Fruit fly (Drosophila melanogaster) whole organism, embryonic: ENCODE measurements around the gene CG14958.

Source experiments
- CG1233 ChIP-seq: fragments of 200-800 bp; sonication (Bioruptor generic); optimal IDR thresholded peaks from 4 replicates; lab custom pipeline; 2018; ENCODE audit warnings: missing biosample characterization, mild to moderate bottlenecking, missing genetic modification characterization
- CG12942 ChIP-seq: fragments of 200-800 bp; sonication (Bioruptor generic); optimal IDR thresholded peaks from 3 replicates; lab custom pipeline; 2016; ENCODE audit warnings: missing biosample characterization, missing genetic modification characterization
- CG13287 ChIP-seq: fragments of 200-800 bp; sonication (Bioruptor generic); IDR thresholded peaks from 2 replicates; pipeline ENCODE4 v1.3.6; 2022; ENCODE audit warnings: missing biosample characterization, missing genetic modification characterization; ENCODE audit not compliant: partially characterized antibody
- CG13894 ChIP-seq: fragments of 200-800 bp; sonication (Bioruptor generic); optimal IDR thresholded peaks from 3 replicates; lab custom pipeline; 2018; ENCODE audit warnings: missing biosample characterization, mild to moderate bottlenecking, missing genetic modification characterization, moderate library complexity
- CG14014 ChIP-seq: fragments of 200-800 bp; sonication (Bioruptor generic); IDR thresholded peaks from 2 replicates; pipeline ENCODE4 v1.3.6; 2022; ENCODE audit warnings: missing biosample characterization, missing genetic modification characterization
- CG15514 ChIP-seq: fragments of 200-800 bp; sonication (Bioruptor generic); optimal IDR thresholded peaks from 3 replicates; lab custom pipeline; 2017; ENCODE audit warnings: missing biosample characterization, missing genetic modification characterization, mild to moderate bottlenecking, moderate library complexity, missing genetic modification reagents
- CG16815 ChIP-seq: fragments of 200-800 bp; sonication (Bioruptor generic); optimal IDR thresholded peaks from 3 replicates; lab custom pipeline; 2017; ENCODE audit warnings: missing biosample characterization, mild to moderate bottlenecking, missing genetic modification characterization
- CG17385 ChIP-seq: fragments of 200-800 bp; sonication (Bioruptor generic); optimal IDR thresholded peaks from 3 replicates; lab custom pipeline; 2018; ENCODE audit warnings: missing biosample characterization, mild to moderate bottlenecking, missing genetic modification characterization
- CG17912 ChIP-seq: fragments of 200-800 bp; sonication (Bioruptor generic); optimal IDR thresholded peaks from 2 replicates; lab custom pipeline; 2018; ENCODE audit warnings: missing biosample characterization, mild to moderate bottlenecking, missing genetic modification characterization
- CG18764 ChIP-seq: fragments of 200-800 bp; sonication (Bioruptor generic); optimal IDR thresholded peaks from 3 replicates; lab custom pipeline; 2016; ENCODE audit warnings: missing biosample characterization, missing genetic modification characterization
- CG2678 ChIP-seq: fragments of 200-800 bp; sonication (Bioruptor generic); optimal IDR thresholded peaks from 3 replicates; lab custom pipeline; 2019; ENCODE audit warnings: missing biosample characterization, mild to moderate bottlenecking, missing genetic modification characterization, moderate library complexity
- CG30020 ChIP-seq: fragments of 200-800 bp; optimal IDR thresholded peaks from 2 replicates; lab custom pipeline; 2019; ENCODE audit warnings: missing biosample characterization, mild to moderate bottlenecking, missing genetic modification characterization, moderate library complexity
- CG3281 ChIP-seq: fragments of 200-800 bp; sonication (Bioruptor generic); optimal IDR thresholded peaks from 3 replicates; lab custom pipeline; 2017; ENCODE audit warnings: missing biosample characterization, mild to moderate bottlenecking, missing genetic modification characterization
- CG4360 ChIP-seq: fragments of 200-800 bp; sonication (Bioruptor generic); IDR thresholded peaks from 2 replicates; pipeline ENCODE4 v1.3.6; 2022; ENCODE audit warnings: missing biosample characterization, missing genetic modification characterization
- CG4404 ChIP-seq: fragments of 200-800 bp; sonication (Bioruptor generic); IDR thresholded peaks from 2 replicates; pipeline ENCODE4 v1.3.6; 2022; ENCODE audit warnings: missing biosample characterization, missing genetic modification characterization
- CG6254 ChIP-seq: fragments of 200-800 bp; sonication (Bioruptor generic); optimal IDR thresholded peaks from 3 replicates; lab custom pipeline; 2017; ENCODE audit warnings: mild to moderate bottlenecking, missing biosample characterization, missing genetic modification reagents, missing genetic modification characterization
- CG6791 ChIP-seq: fragments of 200-800 bp; sonication (Bioruptor generic); IDR thresholded peaks from 3 replicates; pipeline ENCODE4 v1.3.6; 2022; ENCODE audit warnings: missing biosample characterization, missing genetic modification characterization; ENCODE audit not compliant: partially characterized antibody
- CG7786 ChIP-seq: fragments of 200-800 bp; sonication (Bioruptor generic); optimal IDR thresholded peaks from 2 replicates; lab custom pipeline; 2016; ENCODE audit warnings: missing biosample characterization, missing genetic modification characterization
- CG9215 ChIP-seq: fragments of 200-800 bp; sonication (Bioruptor generic); IDR thresholded peaks from 2 replicates; pipeline ENCODE4 v1.3.6; 2022; ENCODE audit warnings: missing biosample characterization, missing genetic modification characterization
- CG9876 ChIP-seq: fragments of 200-800 bp; sonication (Bioruptor generic); optimal IDR thresholded peaks from 2 replicates; lab custom pipeline; 2016; ENCODE audit warnings: missing biosample characterization, missing genetic modification characterization
- D19B ChIP-seq: fragments of 200-800 bp; sonication (Bioruptor generic); optimal IDR thresholded peaks from 2 replicates; lab custom pipeline; 2017; ENCODE audit warnings: missing biosample characterization, mild to moderate bottlenecking, missing genetic modification characterization
- Dad ChIP-seq: fragments of 200-800 bp; sonication (Bioruptor generic); optimal IDR thresholded peaks from 3 replicates; lab custom pipeline; 2016; ENCODE audit warnings: missing biosample characterization, missing genetic modification characterization
- Elba2 ChIP-seq: fragments of 200-800 bp; sonication (Bioruptor generic); optimal IDR thresholded peaks from 3 replicates; lab custom pipeline; 2016; ENCODE audit warnings: missing biosample characterization, missing genetic modification characterization
- HLH4C ChIP-seq: fragments of 200-800 bp; sonication (Bioruptor generic); IDR thresholded peaks from 3 replicates; pipeline ENCODE4 v1.3.6; 2022; ENCODE audit warnings: missing biosample characterization, missing genetic modification characterization; ENCODE audit not compliant: partially characterized antibody
- Hmx ChIP-seq: fragments of 200-800 bp; sonication (Bioruptor generic); optimal IDR thresholded peaks from 2 replicates; lab custom pipeline; 2016; ENCODE audit warnings: missing biosample characterization, missing genetic modification characterization
- Max ChIP-seq: fragments of 200-800 bp; sonication (Bioruptor generic); optimal IDR thresholded peaks from 2 replicates; lab custom pipeline; 2016; ENCODE audit warnings: missing biosample characterization, mild to moderate bottlenecking, missing genetic modification characterization
- Mrtf ChIP-seq: fragments of 200-800 bp; sonication (Bioruptor generic); IDR thresholded peaks from 3 replicates; pipeline ENCODE4 v1.3.6; 2022; ENCODE audit warnings: missing biosample characterization, missing genetic modification characterization
- Nf-YC ChIP-seq: fragments of 200-800 bp; optimal IDR thresholded peaks from 3 replicates; lab custom pipeline; 2019; ENCODE audit warnings: missing biosample characterization, mild to moderate bottlenecking, missing genetic modification characterization, moderate library complexity
- Sin3A ChIP-seq: fragments of >200 bp; optimal IDR thresholded peaks from 2 replicates; lab custom pipeline; 2018
- Sry-δ ChIP-seq: fragments of 200-800 bp; sonication (Bioruptor generic); optimal IDR thresholded peaks from 2 replicates; lab custom pipeline; 2016; ENCODE audit warnings: missing biosample characterization, missing genetic modification characterization
- TFAM ChIP-seq: fragments of 200-800 bp; sonication (Bioruptor generic); optimal IDR thresholded peaks from 2 replicates; lab custom pipeline; 2017; ENCODE audit warnings: missing biosample characterization, missing genetic modification characterization, inconsistent platforms
- YL-1 ChIP-seq: fragments of 200-800 bp; sonication (Bioruptor generic); optimal IDR thresholded peaks from 3 replicates; lab custom pipeline; 2017; ENCODE audit warnings: missing biosample characterization, mild to moderate bottlenecking, missing genetic modification characterization
- al ChIP-seq: fragments of 200-800 bp; sonication (Bioruptor generic); IDR thresholded peaks from 2 replicates; pipeline ENCODE4 v1.3.6; 2022; ENCODE audit warnings: missing biosample characterization, missing genetic modification characterization
- caup ChIP-seq: fragments of 200-800 bp; sonication (Bioruptor generic); optimal IDR thresholded peaks from 3 replicates; lab custom pipeline; 2017; ENCODE audit warnings: missing biosample characterization, mild to moderate bottlenecking, missing genetic modification characterization, moderate library complexity; ENCODE audit not compliant: severe bottlenecking
- cg ChIP-seq: fragments of 200-800 bp; sonication (Bioruptor generic); optimal IDR thresholded peaks from 3 replicates; lab custom pipeline; 2019; ENCODE audit warnings: missing biosample characterization, mild to moderate bottlenecking, missing genetic modification characterization, moderate library complexity
- cwo ChIP-seq: fragments of 200-800 bp; sonication (Bioruptor generic); optimal IDR thresholded peaks from 3 replicates; lab custom pipeline; 2017; ENCODE audit warnings: missing biosample characterization, missing genetic modification characterization, mild to moderate bottlenecking, moderate library complexity, missing genetic modification reagents
- danr ChIP-seq: fragments of 200-800 bp; sonication (Bioruptor generic); IDR thresholded peaks from 2 replicates; pipeline ENCODE4 v1.3.6; 2022; ENCODE audit warnings: missing biosample characterization, missing genetic modification characterization
- eve ChIP-seq, 2 experiments: fragments of >200 bp; optimal IDR thresholded peaks; 2 replicates each; lab custom pipeline; 2017; ENCODE audit warnings: missing biosample characterization in 2 of 2, missing genetic modification characterization in 2 of 2
- hth ChIP-seq: fragments of >200 bp; optimal IDR thresholded peaks from 2 replicates; lab custom pipeline; 2017; ENCODE audit warnings: inconsistent platforms
- insv ChIP-seq, 2 experiments: fragments of 200-800 bp; sonication (Bioruptor generic); optimal IDR thresholded peaks; 3 replicates each; lab custom pipeline; 2016 to 2018; ENCODE audit warnings: missing biosample characterization in 2 of 2, missing genetic modification characterization in 2 of 2
- jing ChIP-seq: fragments of 200-800 bp; sonication (Bioruptor generic); optimal IDR thresholded peaks from 2 replicates; lab custom pipeline; 2018; ENCODE audit warnings: missing biosample characterization, mild to moderate bottlenecking, missing genetic modification characterization
- kay ChIP-seq: fragments of 200-800 bp; sonication (Bioruptor generic); optimal IDR thresholded peaks from 2 replicates; lab custom pipeline; 2016; ENCODE audit warnings: missing biosample characterization, missing genetic modification characterization
- ken ChIP-seq: fragments of 200-800 bp; sonication (Bioruptor generic); IDR thresholded peaks from 3 replicates; pipeline ENCODE4 v1.3.6; 2022; ENCODE audit warnings: missing biosample characterization, missing genetic modification characterization
- luna ChIP-seq: fragments of 200-800 bp; sonication (Bioruptor generic); optimal IDR thresholded peaks from 2 replicates; lab custom pipeline; 2016; ENCODE audit warnings: missing biosample characterization, missing genetic modification characterization
- ranshi ChIP-seq: fragments of 200-800 bp; sonication (Bioruptor generic); IDR thresholded peaks from 2 replicates; pipeline ENCODE4 v1.3.6; 2022; ENCODE audit warnings: missing biosample characterization, missing genetic modification characterization
- slbo ChIP-seq: fragments of 200-800 bp; sonication (Bioruptor generic); IDR thresholded peaks from 2 replicates; pipeline ENCODE4 v1.3.6; 2022; ENCODE audit warnings: missing biosample characterization, missing genetic modification characterization
- sob ChIP-seq: fragments of 200-800 bp; sonication (Bioruptor generic); IDR thresholded peaks from 2 replicates; pipeline ENCODE4 v1.3.6; 2022; ENCODE audit warnings: missing biosample characterization, missing genetic modification characterization
- tin ChIP-seq: fragments of 200-800 bp; sonication (Bioruptor generic); optimal IDR thresholded peaks from 3 replicates; lab custom pipeline; 2016; ENCODE audit warnings: missing biosample characterization, missing genetic modification characterization
- tio ChIP-seq: fragments of 200-800 bp; sonication (Bioruptor generic); optimal IDR thresholded peaks from 2 replicates; lab custom pipeline; 2017; ENCODE audit warnings: missing biosample characterization, missing genetic modification characterization, inconsistent platforms
- wdn ChIP-seq: fragments of 200-800 bp; sonication (Bioruptor generic); IDR thresholded peaks from 2 replicates; pipeline ENCODE4 v1.3.6; 2022; ENCODE audit warnings: missing biosample characterization, missing genetic modification characterization
- yki ChIP-seq: fragments of >200 bp; optimal IDR thresholded peaks from 3 replicates; lab custom pipeline; 2018
- zfh2 ChIP-seq: fragments of 200-800 bp; sonication (Bioruptor generic); optimal IDR thresholded peaks from 2 replicates; lab custom pipeline; 2016; ENCODE audit warnings: missing biosample characterization, missing genetic modification characterization

CG14958 gene

dm6 chr3L:3192912-3193311 is 3.1 kb downstream of the CG14958 start, which contains the start of gene Hsp83 (continued):
- TF ChIP-seq CG9215 (GFP tag; lab: Robert Waterston, UW) (peak; percentile 60), CG4360 (GFP tag; lab: Robert Waterston, UW) (peak; percentile 74), kay (GFP tag; lab: Kevin White, UChicago) (peak; percentile 63), CG16815 (GFP tag; lab: Kevin White, UChicago) (peak; percentile 79), Elba2 (GFP tag; lab: Kevin White, UChicago) (peak; percentile 68), CG3281 (GFP tag; lab: Kevin White, UChicago) (peak; percentile 99), CG4404 (GFP tag; lab: Robert Waterston, UW) (peak; percentile 26; the same call in 1 of the 2 replicates), Mrtf (peak; percentile 78; the same call in 2 of the 3 replicates), CG13287 (GFP tag; lab: Robert Waterston, UW) (no peak), Hmx (GFP tag; lab: Kevin White, UChicago) (peak; percentile 39), ranshi (GFP tag; lab: Robert Waterston, UW) (peak; percentile 92), insv (GFP tag; optimal IDR thresholded peaks at IDR 0.05; lab: Kevin White, UChicago) (peak in 1 of 2 experiments; percentile 89), ken (GFP tag; lab: Robert Waterston, UW) (peak; percentile 92), jing (GFP tag; lab: Kevin White, UChicago) (peak; percentile 79), Dad (GFP tag; lab: Kevin White, UChicago) (peak; percentile 95), al (GFP tag; lab: Robert Waterston, UW) (peak; percentile 70), CG30020 (tag; lab: Kevin White, UChicago) (peak; percentile 48), slbo (GFP tag; lab: Robert Waterston, UW) (peak; percentile 84), luna (GFP tag; lab: Kevin White, UChicago) (peak; percentile 91), CG1233 (GFP tag; lab: Kevin White, UChicago) (peak; percentile 98), CG15514 (GFP tag; lab: Kevin White, UChicago) (no peak), hth (lab: Kevin White, UChicago) (no peak), CG9876 (GFP tag; lab: Kevin White, UChicago) (peak; percentile 89), Max (GFP tag; lab: Kevin White, UChicago) (peak; percentile 87), Sin3A (lab: Kevin White, UChicago) (no peak), tin (peak; percentile 88), zfh2 (GFP tag; lab: Kevin White, UChicago) (peak; percentile 81), CG6791 (GFP tag; lab: Robert Waterston, UW) (peak; percentile 23; the same call in 1 of the 3 replicates), CG2678 (tag; lab: Kevin White, UChicago) (peak; percentile 91), Sry-δ (GFP tag; lab: Kevin White, UChicago) (no peak), CG17385 (GFP tag; lab: Kevin White, UChicago) (peak; percentile 96), caup (GFP tag; lab: Kevin White, UChicago) (peak; percentile 100), CG7786 (GFP tag; lab: Kevin White, UChicago) (peak; percentile 89), tio (GFP tag; lab: Kevin White, UChicago) (peak; percentile 75), CG14014 (GFP tag; lab: Robert Waterston, UW) (peak; percentile 90), TFAM (GFP tag; lab: Kevin White, UChicago) (peak; percentile 89), YL-1 (GFP tag; lab: Kevin White, UChicago) (peak; percentile 100), CG6254 (GFP tag; lab: Kevin White, UChicago) (peak; percentile 95), cwo (GFP tag; lab: Kevin White, UChicago) (peak; percentile 93), danr (peak; percentile 63), HLH4C (GFP tag; lab: Robert Waterston, UW) (no peak), D19B (GFP tag; lab: Kevin White, UChicago) (peak; percentile 87), Nf-YC (tag; lab: Kevin White, UChicago) (peak; percentile 86), CG17912 (GFP tag; lab: Kevin White, UChicago) (peak; percentile 99), CG12942 (GFP tag; lab: Kevin White, UChicago) (peak; percentile 76), CG13894 (peak; percentile 97), eve (GFP tag; optimal IDR thresholded peaks at IDR 0.05; lab: Kevin White, UChicago) (no peak), yki (no peak), cg (GFP tag; lab: Kevin White, UChicago) (no peak), CG18764 (peak; percentile 93), sob (GFP tag; lab: Robert Waterston, UW) (peak; percentile 97), wdn (GFP tag; lab: Robert Waterston, UW) (peak; percentile 90)
